Worm (Caenorhabditis elegans): Measurements from ENCODE around the gene syd-1.

- TF ChIP-seq cog-1 (tag; optimal IDR thresholded peaks at IDR 0.05) (no peak), med-1 (GFP tag; optimal IDR thresholded peaks at IDR 0.05; ENCODE audit: insufficient read depth) (no peak), klf-2 (GFP tag; conservative IDR thresholded peaks at IDR 0.05) (no peak), ref-1 (GFP tag; conservative IDR thresholded peaks at IDR 0.05) (no peak), ztf-29 (GFP tag; IDR thresholded peaks at IDR 0.05) (no peak), T22C8.4 (GFP tag; IDR thresholded peaks at IDR 0.05) (no peak)
Observed at ce11 chrII:7614334-7614733, 19.6 kb upstream of the syd-1 start.
